Fruit fly (Drosophila melanogaster): ENCODE data around the gene CG13895.

CG13895 gene

DNA sequence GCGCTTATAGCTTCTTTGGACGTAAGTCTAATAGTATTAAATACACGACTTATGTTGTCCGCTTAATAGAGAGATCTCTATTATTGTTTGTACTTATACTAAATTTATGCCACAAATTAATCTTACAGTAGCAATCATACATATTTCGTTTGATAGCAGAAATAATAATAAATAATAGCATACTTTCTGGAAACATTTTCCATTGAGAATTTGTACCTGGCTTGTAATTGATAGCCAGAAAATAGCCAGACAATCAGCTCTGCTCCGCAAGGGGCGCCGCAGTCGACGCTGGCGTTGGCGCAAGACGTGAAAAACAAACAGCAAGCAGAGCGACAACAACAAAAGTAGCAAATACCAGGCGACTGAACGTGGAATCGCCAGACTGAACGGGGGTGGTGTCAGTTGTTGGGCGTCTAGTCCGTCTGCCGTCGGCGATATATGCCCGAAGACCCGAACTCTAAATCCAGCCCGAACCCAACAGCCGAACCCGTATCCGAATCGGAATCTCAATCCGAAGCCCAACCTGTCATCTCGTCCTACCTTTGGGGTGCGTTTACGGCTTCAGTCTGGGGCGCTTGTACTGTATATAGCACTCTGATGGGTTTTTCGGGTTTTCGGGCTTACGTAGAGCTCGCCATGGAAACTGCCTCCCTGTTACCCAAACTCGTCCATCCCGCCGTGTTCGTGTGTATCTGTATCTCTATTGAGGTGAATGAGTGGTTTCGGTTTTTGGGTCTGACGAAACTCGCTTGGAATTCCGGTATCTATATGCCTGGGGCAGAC lies 8.4 kb downstream of the CG13895 start (continued):
- no peak for TF ChIP-seq CG10431 (GFP tag; optimal IDR thresholded peaks at IDR 0.05)
- peak; percentile 63 for TF ChIP-seq CG1602 (GFP tag; optimal IDR thresholded peaks at IDR 0.05)
- TF ChIP-seq mirr (GFP tag; optimal IDR thresholded peaks at IDR 0.05) = no peak
- TF ChIP-seq dpn (GFP tag; optimal IDR thresholded peaks at IDR 0.05) = peak in 1 of 2 experiments; percentile 29
- TF ChIP-seq Rfx (GFP tag; IDR thresholded peaks at IDR 0.05) = no peak; the same call in none of the 2 replicates
- TF ChIP-seq CG7745 (tag; optimal IDR thresholded peaks at IDR 0.05) = no peak
- TF ChIP-seq dati (GFP tag; IDR thresholded peaks at IDR 0.05) = no peak
- TF ChIP-seq CG6813 (GFP tag; optimal IDR thresholded peaks at IDR 0.05) = no peak
- TF ChIP-seq ato (GFP tag; IDR thresholded peaks at IDR 0.05; ENCODE audit: partially characterized antibody) = no peak
- no peak for TF ChIP-seq Gug (GFP tag; IDR thresholded peaks at IDR 0.05)
- no peak for TF ChIP-seq sima (GFP tag; optimal IDR thresholded peaks at IDR 0.05)
- no peak for TF ChIP-seq Eip74EF (GFP tag; optimal IDR thresholded peaks at IDR 0.05)
- peak; percentile 12 for TF ChIP-seq CG33557 (GFP tag; optimal IDR thresholded peaks at IDR 0.05)
- peak; percentile 23 for TF ChIP-seq Nf-YC (tag; optimal IDR thresholded peaks at IDR 0.05)
- TF ChIP-seq Poxn (GFP tag; IDR thresholded peaks at IDR 0.05) = no peak
- no peak for TF ChIP-seq HHEX (GFP tag; optimal IDR thresholded peaks at IDR 0.05)
- TF ChIP-seq Hr78 (GFP tag; optimal IDR thresholded peaks at IDR 0.05) = no peak
- TF ChIP-seq eyg (GFP tag; optimal IDR thresholded peaks at IDR 0.05) = no peak
- TF ChIP-seq sens (GFP tag) = peak; percentile 95
- no peak for TF ChIP-seq prd (optimal IDR thresholded peaks at IDR 0.05)
- TF ChIP-seq prd (GFP tag; IDR thresholded peaks at IDR 0.05) = 0 out of 3 replicates have a peak, but pooled peaks have one; percentile 34
- no peak for TF ChIP-seq corto (GFP tag; optimal IDR thresholded peaks at IDR 0.05)
- TF ChIP-seq YL-1 (GFP tag; optimal IDR thresholded peaks at IDR 0.05) = no peak
- TF ChIP-seq PHDP (tag; optimal IDR thresholded peaks at IDR 0.05) = peak; percentile 30
- TF ChIP-seq CG4404 (GFP tag; IDR thresholded peaks at IDR 0.05) = no peak
- peak; percentile 9 for TF ChIP-seq CG17568 (GFP tag; optimal IDR thresholded peaks at IDR 0.05)
- TF ChIP-seq onecut (GFP tag; IDR thresholded peaks at IDR 0.05) = no peak
- peak; percentile 99 for TF ChIP-seq Deaf1 (tag; optimal IDR thresholded peaks at IDR 0.05)
- no peak for TF ChIP-seq CG43689 (GFP tag; IDR thresholded peaks at IDR 0.05)
- no peak for TF ChIP-seq CG2202 (tag; optimal IDR thresholded peaks at IDR 0.05)
- TF ChIP-seq CG18764 (GFP tag; optimal IDR thresholded peaks at IDR 0.05) = no peak
- TF ChIP-seq CG10267 (tag; optimal IDR thresholded peaks at IDR 0.05) = peak; percentile 17
- TF ChIP-seq klu (GFP tag; IDR thresholded peaks at IDR 0.05) = peak; percentile 43; the same call in 1 of the 2 replicates
- no peak for TF ChIP-seq pita (GFP tag; optimal IDR thresholded peaks at IDR 0.05)
- no peak for TF ChIP-seq Spps (tag; optimal IDR thresholded peaks at IDR 0.05)
- peak; percentile 67 for TF ChIP-seq nmo (GFP tag; optimal IDR thresholded peaks at IDR 0.05)
- no peak for TF ChIP-seq CG42726 (GFP tag; IDR thresholded peaks at IDR 0.05; ENCODE audit: partially characterized antibody)
- TF ChIP-seq Oaz (GFP tag; IDR thresholded peaks at IDR 0.05) = no peak
- TF ChIP-seq Hand (GFP tag; optimal IDR thresholded peaks at IDR 0.05) = peak; percentile 3
- no peak for TF ChIP-seq sqz (GFP tag; optimal IDR thresholded peaks at IDR 0.05)
- no peak for TF ChIP-seq C15 (GFP tag; IDR thresholded peaks at IDR 0.05)
- no peak for TF ChIP-seq ac (GFP tag; optimal IDR thresholded peaks at IDR 0.05)
- no peak for TF ChIP-seq peb (GFP tag; IDR thresholded peaks at IDR 0.05)
- no peak for TF ChIP-seq caup (GFP tag; optimal IDR thresholded peaks at IDR 0.05; ENCODE audit: severe bottlenecking)
- no peak for TF ChIP-seq oc (tag; optimal IDR thresholded peaks at IDR 0.05)
- TF ChIP-seq CHES-1-like (GFP tag; optimal IDR thresholded peaks at IDR 0.05) = peak; percentile 17
- no peak for TF ChIP-seq CG17186 (GFP tag; optimal IDR thresholded peaks at IDR 0.05)
- TF ChIP-seq Lpt (GFP tag; optimal IDR thresholded peaks at IDR 0.05) = no peak
- TF ChIP-seq scrt (GFP tag; optimal IDR thresholded peaks at IDR 0.05) = peak; percentile 61

All from whole organism, embryonic.